Worm (Caenorhabditis elegans) whole organism, L1 larva: Measurements from ENCODE around the gene npa-1.

Experiments
- hpl-2 ChIP-seq: fragments of 150-350 bp; optimal IDR thresholded peaks from 2 replicates; lab custom pipeline; 2014; ENCODE audit warnings: missing biosample characterization, missing genetic modification reagents, missing genetic modification characterization
- unc-130 ChIP-seq: fragments of 150-350 bp; optimal IDR thresholded peaks from 2 replicates; lab custom pipeline; 2017; ENCODE audit warnings: missing biosample characterization, missing genetic modification characterization, inconsistent platforms
- unc-62 ChIP-seq: fragments of 150-350 bp; optimal IDR thresholded peaks from 2 replicates; lab custom pipeline; 2014; ENCODE audit warnings: missing biosample characterization, missing genetic modification reagents, missing genetic modification characterization
- ztf-11 ChIP-seq, 2 experiments: sonication (generic microtip); optimal IDR thresholded peaks; 2 replicates each; lab custom pipeline; 2016 to 2017; ENCODE audit warnings: missing genetic modification characterization in 2 of 2, missing biosample characterization in 1 of 2, missing compliant biosample characterization in 1 of 2

- TF ChIP-seq unc-130 (tag; lab: Kevin White, UChicago) (no peak), unc-62 (GFP tag; lab: Kevin White, UChicago) (no peak), hpl-2 (GFP tag; lab: Kevin White, UChicago) (no peak), ztf-11 (tag; optimal IDR thresholded peaks at IDR 0.05; lab: Kevin White, UChicago) (peak in 1 of 2 experiments; percentile 81)
Measured at ce11 chrV:7084612-7085139, 9.1 kb downstream of the npa-1 start, which contains the start of gene mys-1.
